Worm (Caenorhabditis elegans) whole organism, L1 larva: ENCODE measurements around the gene srbc-76.
A peak's percentile ranks its signal among the peaks of the same experiment; 100 is the strongest.

Experiments used
- efl-1 ChIP-seq, 4 experiments: fragments of 150-350 bp; optimal IDR thresholded peaks in 3 of 4; peaks in 1 of 4; 1 replicate in 1 of 4; 2 replicates in 3 of 4; lab custom pipeline; 2014; ENCODE audit warnings: missing biosample characterization in 2 of 4, missing genetic modification characterization in 2 of 4, missing genetic modification reagents in 2 of 4
- egl-27 ChIP-seq, 2 experiments: fragments of 150-350 bp in 1 of 2; sonication (generic microtip); optimal IDR thresholded peaks; 3 replicates each; lab custom pipeline; 2017 to 2018; ENCODE audit warnings: missing biosample characterization in 2 of 2, missing genetic modification characterization in 2 of 2, missing genetic modification reagents in 2 of 2
- fos-1 ChIP-seq: fragments of 150-350 bp; optimal IDR thresholded peaks from 2 replicates; lab custom pipeline; 2014; ENCODE audit warnings: missing biosample characterization, missing genetic modification characterization
- hlh-17 ChIP-seq: fragments of 200-800 bp; sonication (Bioruptor generic); optimal IDR thresholded peaks from 2 replicates; lab custom pipeline; 2018; ENCODE audit warnings: missing genetic modification characterization, mild to moderate bottlenecking, missing compliant biosample characterization, moderate library complexity, borderline replicate concordance
- lin-13 ChIP-seq: fragments of 150-350 bp; optimal IDR thresholded peaks from 2 replicates; lab custom pipeline; 2014; ENCODE audit warnings: missing biosample characterization, missing genetic modification reagents, missing genetic modification characterization
- lsy-2 ChIP-seq, 2 experiments: fragments of 150-350 bp; optimal IDR thresholded peaks; 2 replicates each; lab custom pipeline; 2014; ENCODE audit warnings: missing biosample characterization in 2 of 2, missing genetic modification characterization in 2 of 2
- mdl-1 ChIP-seq, 2 experiments: fragments of 150-350 bp; optimal IDR thresholded peaks; 2 replicates each; lab custom pipeline; 2014 to 2017; ENCODE audit warnings: missing biosample characterization in 2 of 2, missing genetic modification characterization in 2 of 2, inconsistent platforms in 1 of 2
- nhr-28 ChIP-seq: fragments of 150-350 bp; optimal IDR thresholded peaks from 2 replicates; lab custom pipeline; 2014; ENCODE audit warnings: missing biosample characterization, missing genetic modification characterization
- nhr-76 ChIP-seq: sonication (generic microtip); optimal IDR thresholded peaks from 2 replicates; lab custom pipeline; 2017; ENCODE audit warnings: missing biosample characterization, missing genetic modification characterization
- pax-3 ChIP-seq: fragments of 200-800 bp; sonication (Bioruptor generic); optimal IDR thresholded peaks from 2 replicates; lab custom pipeline; 2018; ENCODE audit warnings: mild to moderate bottlenecking, missing genetic modification characterization, moderate library complexity, missing compliant biosample characterization
- unc-62 ChIP-seq: fragments of 150-350 bp; optimal IDR thresholded peaks from 2 replicates; lab custom pipeline; 2014; ENCODE audit warnings: missing biosample characterization, missing genetic modification reagents, missing genetic modification characterization
- ztf-4 ChIP-seq: fragments of 150-350 bp; optimal IDR thresholded peaks from 2 replicates; lab custom pipeline; 2014; ENCODE audit warnings: missing biosample characterization, missing genetic modification characterization

- no peak for TF ChIP-seq efl-1 (optimal IDR thresholded peaks at IDR 0.05; lab: Kevin White, UChicago)
- TF ChIP-seq efl-1 (GFP tag; optimal IDR thresholded peaks at IDR 0.05 in 1 of 2; lab: Kevin White, UChicago): peak in 1 of 2 experiments; percentile 60
- no peak for TF ChIP-seq nhr-76
- TF ChIP-seq ztf-4: no peak
- no peak for TF ChIP-seq unc-62 (GFP tag; lab: Kevin White, UChicago)
- no peak for TF ChIP-seq lin-13 (GFP tag; lab: Kevin White, UChicago)
- TF ChIP-seq mdl-1 (tag; optimal IDR thresholded peaks at IDR 0.05; lab: Kevin White, UChicago): no peak
- TF ChIP-seq nhr-28: no peak
- TF ChIP-seq lsy-2 (tag; optimal IDR thresholded peaks at IDR 0.05; lab: Kevin White, UChicago): no peak
- TF ChIP-seq pax-3 (tag; lab: Kevin White, UChicago): no peak
- TF ChIP-seq fos-1 (tag; lab: Kevin White, UChicago): no peak
- TF ChIP-seq egl-27 (tag; optimal IDR thresholded peaks at IDR 0.05; lab: Kevin White, UChicago): no peak
- TF ChIP-seq hlh-17 (GFP tag; lab: Kevin White, UChicago): no peak
These were observed 21.9 kb upstream of the srbc-76 start, which contains the start of gene srw-15 for ce11 chrV:15230243-15230642.
